In genomic region chr2L:20776940-20777502, dm6 we compare ENCODE assay signal across 2 fruit fly cellular contexts.
TF ChIP-seq lines count a peak whose summit lies in the region.

No protein-coding gene starts in this region.

- no peak for TF ChIP-seq CTCF in whole organism, embryonic (GFP tag; optimal IDR thresholded peaks at IDR 0.05; lab: Kevin White, UChicago)

TF ChIP-seq in whole organism, embryonic, 481 proteins besides CTCF, POLR2A, EP300 and RAD21:
- TF ChIP-seq CG1832 (GFP tag; optimal IDR thresholded peaks at IDR 0.05; lab: Kevin White, UChicago) (peak; percentile 71), Nf-YC (tag; optimal IDR thresholded peaks at IDR 0.05; lab: Kevin White, UChicago) (peak; percentile 68), CG8765 (GFP tag; IDR thresholded peaks at IDR 0.05; lab: Robert Waterston, UW) (no peak), z (GFP tag; IDR thresholded peaks at IDR 0.05; lab: Robert Waterston, UW) (peak; percentile 60; the same call in 1 of the 3 replicates), tap (tag; optimal IDR thresholded peaks at IDR 0.05; lab: Kevin White, UChicago) (no peak), CG12071 (GFP tag; optimal IDR thresholded peaks at IDR 0.05; lab: Kevin White, UChicago) (no peak), Nf-YB (GFP tag; optimal IDR thresholded peaks at IDR 0.05; lab: Kevin White, UChicago) (peak; percentile 87), Med (GFP tag; lab: Kevin White, UChicago) (peak; percentile 38), CG8089 (GFP tag; optimal IDR thresholded peaks at IDR 0.05; lab: Kevin White, UChicago) (no peak), ap (GFP tag; IDR thresholded peaks at IDR 0.05; lab: Robert Waterston, UW) (no peak), slp2 (GFP tag; optimal IDR thresholded peaks at IDR 0.05; lab: Kevin White, UChicago) (no peak), CG10321 (GFP tag; IDR thresholded peaks at IDR 0.05; lab: Robert Waterston, UW) (0 out of 2 replicates have a peak, but pooled peaks have one; percentile 21), jumu (GFP tag; optimal IDR thresholded peaks at IDR 0.05; lab: Kevin White, UChicago) (no peak), zen2 (GFP tag; IDR thresholded peaks at IDR 0.05; lab: Robert Waterston, UW; ENCODE audit: partially characterized antibody) (no peak), CG13775 (GFP tag; optimal IDR thresholded peaks at IDR 0.05; lab: Kevin White, UChicago) (no peak), CG6791 (GFP tag; IDR thresholded peaks at IDR 0.05; lab: Robert Waterston, UW; ENCODE audit: partially characterized antibody) (no peak), CG3838 (GFP tag; optimal IDR thresholded peaks at IDR 0.05; lab: Kevin White, UChicago) (no peak), phol (tag; optimal IDR thresholded peaks at IDR 0.05; lab: Kevin White, UChicago) (peak; percentile 16), nerfin-1 (tag; optimal IDR thresholded peaks at IDR 0.05; lab: Kevin White, UChicago) (no peak), CG12155 (GFP tag; optimal IDR thresholded peaks at IDR 0.05; lab: Kevin White, UChicago) (no peak), cad (GFP tag; optimal IDR thresholded peaks at IDR 0.05; lab: Kevin White, UChicago) (peak; percentile 89), p53 (GFP tag; optimal IDR thresholded peaks at IDR 0.05; lab: Kevin White, UChicago) (no peak), Lim3 (GFP tag; IDR thresholded peaks at IDR 0.05; lab: Robert Waterston, UW) (no peak), CG1233 (GFP tag; optimal IDR thresholded peaks at IDR 0.05; lab: Kevin White, UChicago) (no peak)

TF ChIP-seq in whole organism, prepupa, 60 proteins besides CTCF, POLR2A, EP300 and RAD21:
- TF ChIP-seq ss (GFP tag; optimal IDR thresholded peaks at IDR 0.05; lab: Kevin White, UChicago): peak; percentile 5 to 95
- TF ChIP-seq Ets96B (tag; optimal IDR thresholded peaks at IDR 0.05; lab: Kevin White, UChicago): no peak
- no peak for TF ChIP-seq salr (GFP tag; optimal IDR thresholded peaks at IDR 0.05; lab: Kevin White, UChicago)
- TF ChIP-seq CG10669 (GFP tag; optimal IDR thresholded peaks at IDR 0.05; lab: Kevin White, UChicago): no peak
- TF ChIP-seq CG8632 (GFP tag; optimal IDR thresholded peaks at IDR 0.05; lab: Kevin White, UChicago): no peak
- no peak for TF ChIP-seq eg (GFP tag; IDR thresholded peaks at IDR 0.05; lab: Robert Waterston, UW)
- no peak for TF ChIP-seq Hr39 (GFP tag; optimal IDR thresholded peaks at IDR 0.05; lab: Kevin White, UChicago)
